Worm (Caenorhabditis elegans) whole organism, L1 larva: ENCODE measurements around the gene dpf-6.

ENCODE experiments used
- C04F5.9 ChIP-seq: sonication (generic microtip); optimal IDR thresholded peaks from 2 replicates; lab custom pipeline; 2016; ENCODE audit warnings: missing genetic modification characterization, missing compliant biosample characterization
- C16A3.4 ChIP-seq: fragments of 150-350 bp; optimal IDR thresholded peaks from 2 replicates; lab custom pipeline; 2014; ENCODE audit warnings: missing biosample characterization, missing genetic modification characterization
- C34B4.2 ChIP-seq: sonication (generic microtip); optimal IDR thresholded peaks from 2 replicates; lab custom pipeline; 2017; ENCODE audit warnings: mild to moderate bottlenecking, missing genetic modification characterization, missing compliant biosample characterization
- alr-1 ChIP-seq: fragments of 200-800 bp; sonication (Bioruptor generic); optimal IDR thresholded peaks from 2 replicates; lab custom pipeline; 2018; ENCODE audit warnings: borderline replicate concordance, mild to moderate bottlenecking, missing genetic modification characterization, missing compliant biosample characterization
- ama-1 ChIP-seq: fragments of 150-350 bp; optimal IDR thresholded peaks from 2 replicates; lab custom pipeline; 2014
- ceh-63 ChIP-seq: fragments of 200-800 bp; sonication (Bioruptor generic); optimal IDR thresholded peaks from 2 replicates; lab custom pipeline; 2018; ENCODE audit warnings: mild to moderate bottlenecking, missing genetic modification characterization, missing compliant biosample characterization
- ceh-82 ChIP-seq, 3 experiments: fragments of 150-350 bp in 1 of 3; sonication (generic microtip) in 2 of 3; optimal IDR thresholded peaks; 2 replicates each; lab custom pipeline; 2014 to 2017; ENCODE audit warnings: missing biosample characterization in 3 of 3, missing genetic modification characterization in 3 of 3
- dsc-1 ChIP-seq: sonication (generic microtip); optimal IDR thresholded peaks from 2 replicates; lab custom pipeline; 2016; ENCODE audit warnings: mild to moderate bottlenecking, missing genetic modification characterization, missing compliant biosample characterization
- efl-1 ChIP-seq, 4 experiments: fragments of 150-350 bp; optimal IDR thresholded peaks in 3 of 4; peaks in 1 of 4; 1 replicate in 1 of 4; 2 replicates in 3 of 4; lab custom pipeline; 2014; ENCODE audit warnings: missing biosample characterization in 2 of 4, missing genetic modification characterization in 2 of 4, missing genetic modification reagents in 2 of 4
- efl-3 ChIP-seq: fragments of 200-800 bp; sonication (Bioruptor generic); optimal IDR thresholded peaks from 2 replicates; lab custom pipeline; 2018; ENCODE audit warnings: mild to moderate bottlenecking, missing genetic modification characterization, missing compliant biosample characterization
- egl-27 ChIP-seq, 2 experiments: fragments of 150-350 bp in 1 of 2; sonication (generic microtip); optimal IDR thresholded peaks; 3 replicates each; lab custom pipeline; 2017 to 2018; ENCODE audit warnings: missing biosample characterization in 2 of 2, missing genetic modification characterization in 2 of 2, missing genetic modification reagents in 2 of 2
- elt-3 ChIP-seq, 6 experiments: fragments of 150-350 bp in 1 of 6; sonication (generic microtip); optimal IDR thresholded peaks; 2 replicates each; lab custom pipeline; 2017 to 2018; ENCODE audit warnings: missing biosample characterization in 6 of 6, missing genetic modification characterization in 6 of 6, inconsistent platforms in 1 of 6
- fkh-10 ChIP-seq: sonication (generic microtip); optimal IDR thresholded peaks from 2 replicates; lab custom pipeline; 2017; ENCODE audit warnings: missing biosample characterization, missing genetic modification reagents, missing genetic modification characterization
- fkh-4 ChIP-seq: sonication (generic microtip); optimal IDR thresholded peaks from 2 replicates; lab custom pipeline; 2016; ENCODE audit warnings: missing compliant biosample characterization, missing genetic modification characterization, borderline replicate concordance
- grh-1 ChIP-seq: fragments of 200-800 bp; sonication (Bioruptor generic); IDR thresholded peaks from 2 replicates; pipeline ENCODE4 v1.3.6; 2022; ENCODE audit warnings: missing genetic modification reagents, missing genetic modification characterization, missing compliant biosample characterization
- hlh-4 ChIP-seq: sonication (generic microtip); optimal IDR thresholded peaks from 2 replicates; lab custom pipeline; 2016; ENCODE audit warnings: mild to moderate bottlenecking, missing genetic modification characterization, missing compliant biosample characterization
- hpl-2 ChIP-seq: fragments of 150-350 bp; optimal IDR thresholded peaks from 2 replicates; lab custom pipeline; 2014; ENCODE audit warnings: missing biosample characterization, missing genetic modification reagents, missing genetic modification characterization
- isw-1 ChIP-seq: fragments of 200-800 bp; sonication (Bioruptor generic); IDR thresholded peaks from 2 replicates; pipeline ENCODE4 v1.3.6; 2022; ENCODE audit warnings: missing genetic modification characterization, missing compliant biosample characterization
- lin-14 ChIP-seq: fragments of 200-800 bp; sonication (Bioruptor generic); optimal IDR thresholded peaks from 2 replicates; lab custom pipeline; 2018; ENCODE audit warnings: mild to moderate bottlenecking, missing genetic modification characterization, moderate library complexity, missing compliant biosample characterization
- lin-15B ChIP-seq: fragments of 150-350 bp; sonication (generic microtip); optimal IDR thresholded peaks from 3 replicates; lab custom pipeline; 2014; ENCODE audit warnings: missing biosample characterization, missing genetic modification characterization
- mef-2 ChIP-seq: fragments of 150-350 bp; optimal IDR thresholded peaks from 2 replicates; lab custom pipeline; 2014; ENCODE audit warnings: missing biosample characterization, missing genetic modification characterization
- mep-1 ChIP-seq: fragments of 150-350 bp; optimal IDR thresholded peaks from 2 replicates; lab custom pipeline; 2014; ENCODE audit warnings: missing biosample characterization, missing genetic modification characterization
- nhr-11 ChIP-seq: fragments of 150-350 bp; optimal IDR thresholded peaks from 2 replicates; lab custom pipeline; 2014; ENCODE audit warnings: missing biosample characterization, missing genetic modification characterization
- nhr-12 ChIP-seq: sonication (generic microtip); optimal IDR thresholded peaks from 2 replicates; lab custom pipeline; 2017; ENCODE audit warnings: missing biosample characterization, missing genetic modification characterization
- nhr-19 ChIP-seq: fragments of 200-800 bp; sonication (Bioruptor generic); conservative IDR thresholded peaks from 2 replicates; pipeline ENCODE4 v1.3.6; 2022; ENCODE audit warnings: missing genetic modification characterization, missing compliant biosample characterization
- nhr-20 ChIP-seq: sonication (generic microtip); optimal IDR thresholded peaks from 2 replicates; lab custom pipeline; 2016; ENCODE audit warnings: mild to moderate bottlenecking, missing genetic modification characterization, missing compliant biosample characterization
- nhr-237 ChIP-seq: fragments of 150-350 bp; optimal IDR thresholded peaks from 2 replicates; lab custom pipeline; 2014; ENCODE audit warnings: missing biosample characterization, missing genetic modification characterization
- nhr-28 ChIP-seq: fragments of 150-350 bp; optimal IDR thresholded peaks from 2 replicates; lab custom pipeline; 2014; ENCODE audit warnings: missing biosample characterization, missing genetic modification characterization
- nhr-76 ChIP-seq: sonication (generic microtip); optimal IDR thresholded peaks from 2 replicates; lab custom pipeline; 2017; ENCODE audit warnings: missing biosample characterization, missing genetic modification characterization
- nhr-77 ChIP-seq: fragments of 150-350 bp; optimal IDR thresholded peaks from 2 replicates; lab custom pipeline; 2014; ENCODE audit warnings: missing biosample characterization, missing genetic modification characterization
- nhr-84 ChIP-seq: sonication (generic microtip); optimal IDR thresholded peaks from 2 replicates; lab custom pipeline; 2017; ENCODE audit warnings: missing biosample characterization, missing genetic modification characterization
- pag-3 ChIP-seq: sonication (generic microtip); optimal IDR thresholded peaks from 2 replicates; lab custom pipeline; 2017; ENCODE audit warnings: missing genetic modification characterization, mild to moderate bottlenecking, missing compliant biosample characterization, antibody characterized with exemption, borderline replicate concordance; ENCODE audit not compliant: insufficient read depth
- pax-3 ChIP-seq: fragments of 200-800 bp; sonication (Bioruptor generic); optimal IDR thresholded peaks from 2 replicates; lab custom pipeline; 2018; ENCODE audit warnings: mild to moderate bottlenecking, missing genetic modification characterization, moderate library complexity, missing compliant biosample characterization
- pqm-1 ChIP-seq: sonication (generic microtip); optimal IDR thresholded peaks from 3 replicates; lab custom pipeline; 2017; ENCODE audit warnings: missing biosample characterization, missing genetic modification characterization
- skn-1 ChIP-seq: fragments of 150-350 bp; optimal IDR thresholded peaks from 2 replicates; lab custom pipeline; 2014; ENCODE audit warnings: missing biosample characterization, missing genetic modification characterization
- snpc-4 ChIP-seq: fragments of 150-350 bp; optimal IDR thresholded peaks from 2 replicates; lab custom pipeline; 2014; ENCODE audit warnings: missing biosample characterization, missing genetic modification characterization
- sox-4 ChIP-seq: sonication (generic microtip); optimal IDR thresholded peaks from 2 replicates; lab custom pipeline; 2016; ENCODE audit warnings: missing genetic modification characterization, missing compliant biosample characterization
- swsn-7 ChIP-seq: sonication (generic microtip); optimal IDR thresholded peaks from 2 replicates; lab custom pipeline; 2016; ENCODE audit warnings: missing genetic modification characterization, missing compliant biosample characterization
- unc-62 ChIP-seq: fragments of 150-350 bp; optimal IDR thresholded peaks from 2 replicates; lab custom pipeline; 2014; ENCODE audit warnings: missing biosample characterization, missing genetic modification reagents, missing genetic modification characterization
- unc-98 ChIP-seq: fragments of 200-800 bp; sonication (Bioruptor generic); IDR thresholded peaks from 2 replicates; pipeline ENCODE4 v1.3.6; 2022; ENCODE audit warnings: missing genetic modification characterization, missing compliant biosample characterization
- ztf-11 ChIP-seq, 2 experiments: sonication (generic microtip); optimal IDR thresholded peaks; 2 replicates each; lab custom pipeline; 2016 to 2017; ENCODE audit warnings: missing genetic modification characterization in 2 of 2, missing biosample characterization in 1 of 2, missing compliant biosample characterization in 1 of 2
- ztf-4 ChIP-seq: fragments of 150-350 bp; optimal IDR thresholded peaks from 2 replicates; lab custom pipeline; 2014; ENCODE audit warnings: missing biosample characterization, missing genetic modification characterization

dpf-6 gene

DNA sequence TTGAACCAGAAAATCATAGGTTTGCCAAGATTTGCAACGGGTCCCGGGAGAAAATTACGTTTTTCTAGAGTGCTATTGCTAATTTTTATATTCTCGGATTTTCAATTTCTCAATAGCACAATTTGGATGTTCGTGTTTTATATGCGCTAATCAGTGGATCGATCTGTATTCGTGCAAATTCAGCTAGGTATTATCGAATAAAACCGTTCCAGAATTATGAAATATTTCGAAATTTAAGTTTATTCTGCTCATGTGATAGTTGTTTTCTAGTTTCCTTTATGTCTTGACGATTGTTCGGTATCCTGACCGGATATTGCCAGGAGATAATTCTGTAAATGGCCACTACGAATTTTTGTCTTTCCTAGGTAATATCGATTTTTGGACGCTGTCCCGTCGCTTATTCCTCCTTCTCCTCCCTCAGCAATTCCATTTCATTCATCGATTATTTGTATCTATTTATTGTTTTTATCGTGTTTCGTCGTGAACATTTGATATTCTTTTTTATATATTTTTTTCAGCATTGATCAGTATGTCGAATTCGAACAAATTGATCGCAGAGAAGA lies 27.7 kb upstream of the dpf-6 start, which contains the start of gene cit-1.2:
Gene cit-1.2 (plus strand): TSS at position 513 of the 563 bp plus-strand sequence.
- peak; percentile 7 for TF ChIP-seq skn-1
- TF ChIP-seq fkh-4 (tag; lab: Kevin White, UChicago), result no peak
- TF ChIP-seq C34B4.2 (tag; lab: Kevin White, UChicago), result no peak
- TF ChIP-seq efl-3, result no peak
- no peak for TF ChIP-seq swsn-7 (tag; lab: Kevin White, UChicago)
- no peak for TF ChIP-seq hpl-2
- TF ChIP-seq, all 84 proteins: peak for 1

DNA sequence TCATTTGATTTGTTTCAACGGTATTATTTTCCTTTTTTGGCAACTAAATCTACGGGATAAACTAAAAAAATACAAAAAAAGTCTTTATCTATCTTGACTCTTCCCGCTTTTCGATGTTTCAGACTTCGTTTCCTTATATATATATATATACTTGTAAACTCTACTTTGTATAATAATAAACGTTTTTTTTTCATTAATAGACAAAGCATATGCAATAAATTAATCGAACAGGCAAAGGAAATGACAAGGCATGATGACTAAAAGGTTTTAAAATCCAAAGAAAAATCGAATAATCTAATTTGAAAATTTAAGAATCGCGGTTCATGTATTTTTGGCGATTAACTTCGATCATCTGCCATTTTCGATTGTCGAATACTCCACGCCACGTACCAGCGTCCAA lies 24.5 kb upstream of the dpf-6 start:
- TF ChIP-seq nhr-84 (tag; lab: Kevin White, UChicago) (no peak), ceh-63 (GFP tag; lab: Kevin White, UChicago) (no peak), dsc-1 (tag; lab: Kevin White, UChicago) (no peak), ceh-82 (tag; optimal IDR thresholded peaks at IDR 0.05; lab: Kevin White, UChicago) (no peak), snpc-4 (tag; lab: Kevin White, UChicago) (no peak), efl-1 (optimal IDR thresholded peaks at IDR 0.05; lab: Kevin White, UChicago) (no peak), efl-1 (GFP tag; optimal IDR thresholded peaks at IDR 0.05 in 1 of 2; lab: Kevin White, UChicago) (no peak), lin-15B (tag; lab: Kevin White, UChicago) (no peak), unc-62 (GFP tag; lab: Kevin White, UChicago) (no peak), nhr-77 (tag; lab: Kevin White, UChicago) (no peak), hlh-4 (tag; lab: Kevin White, UChicago) (no peak)
- TF ChIP-seq, all 84 proteins: peak for 0

- no peak for TF ChIP-seq efl-3
- no peak for TF ChIP-seq skn-1
- TF ChIP-seq nhr-20 (tag; lab: Kevin White, UChicago), result no peak
- TF ChIP-seq hpl-2, result no peak
- TF ChIP-seq egl-27 (tag; optimal IDR thresholded peaks at IDR 0.05; lab: Kevin White, UChicago), result no peak
- no peak for TF ChIP-seq mef-2
- no peak for TF ChIP-seq ama-1 (lab: Kevin White, UChicago)
- TF ChIP-seq nhr-84 (tag; lab: Kevin White, UChicago), result no peak
- TF ChIP-seq pag-3 (tag; lab: Kevin White, UChicago), result no peak
- no peak for TF ChIP-seq C34B4.2 (tag; lab: Kevin White, UChicago)
- no peak for TF ChIP-seq unc-98
- TF ChIP-seq nhr-11 (tag; lab: Kevin White, UChicago), result no peak
These were observed 21.6 kb upstream of the dpf-6 start, which contains the start of gene F44B9.5 for ce11 chrIII:8016438-8016837. Gene F44B9.5 (minus strand): TSS chrIII:8016538.

ce11 chrIII:8017053-8017452 lies 21.0 kb upstream of the dpf-6 start:
- TF ChIP-seq elt-3 (tag; optimal IDR thresholded peaks at IDR 0.05; lab: Kevin White, UChicago), result no peak
- TF ChIP-seq pqm-1 (tag; lab: Kevin White, UChicago), result no peak
- no peak for TF ChIP-seq C16A3.4 (tag; lab: Kevin White, UChicago)
- no peak for TF ChIP-seq nhr-77 (tag; lab: Kevin White, UChicago)
- TF ChIP-seq ztf-11 (tag; optimal IDR thresholded peaks at IDR 0.05; lab: Kevin White, UChicago), result no peak

ce11 chrIII:8020823-8021332 lies 17.2 kb upstream of the dpf-6 start, which contains the start of gene lin-36:
Gene lin-36 (minus strand): TSS chrIII:8020873.
- TF ChIP-seq ama-1 (lab: Kevin White, UChicago) (no peak), unc-98 (no peak), skn-1 (peak; percentile 82), ztf-4 (tag; lab: Kevin White, UChicago) (peak; percentile 62), fkh-10 (no peak), nhr-237 (tag; lab: Kevin White, UChicago) (no peak), grh-1 (GFP tag; lab: Robert Waterston, UW) (peak; percentile 78), alr-1 (tag; lab: Kevin White, UChicago) (no peak), nhr-20 (tag; lab: Kevin White, UChicago) (peak; percentile 76), sox-4 (no peak), nhr-76 (tag; lab: Kevin White, UChicago) (no peak), hpl-2 (no peak), isw-1 (GFP tag; lab: Robert Waterston, UW) (peak; percentile 74), mep-1 (tag; lab: Kevin White, UChicago) (peak; percentile 94), hlh-4 (tag; lab: Kevin White, UChicago) (no peak), lin-14 (GFP tag; lab: Kevin White, UChicago) (peak; percentile 90), pag-3 (tag; lab: Kevin White, UChicago) (no peak), nhr-19 (GFP tag; lab: Robert Waterston, UW) (peak; percentile 76), nhr-28 (no peak), C04F5.9 (tag; lab: Kevin White, UChicago) (peak; percentile 74), pax-3 (peak; percentile 9), snpc-4 (tag; lab: Kevin White, UChicago) (peak; percentile 52), nhr-12 (no peak)
